Worm (Caenorhabditis elegans) whole organism, L3 larva: ENCODE data around the gene dsb-3.
A peak's percentile ranks its signal among the peaks of the same experiment; 100 is the strongest.

Experiments
- R02D3.7 ChIP-seq: fragments of 150-350 bp; optimal IDR thresholded peaks from 2 replicates; lab custom pipeline; 2014; ENCODE audit warnings: missing biosample characterization, missing genetic modification characterization
- ama-1 ChIP-seq: fragments of 150-350 bp; optimal IDR thresholded peaks from 2 replicates; lab custom pipeline; 2018
- ceh-28 ChIP-seq: fragments of 150-350 bp; optimal IDR thresholded peaks from 2 replicates; lab custom pipeline; 2014; ENCODE audit warnings: missing biosample characterization, missing genetic modification reagents, missing genetic modification characterization
- ceh-9 ChIP-seq: sonication (generic microtip); optimal IDR thresholded peaks from 2 replicates; lab custom pipeline; 2018; ENCODE audit warnings: missing biosample characterization, missing genetic modification characterization
- daf-12 ChIP-seq: fragments of 150-350 bp; optimal IDR thresholded peaks from 2 replicates; lab custom pipeline; 2014; ENCODE audit warnings: missing biosample characterization, missing genetic modification reagents, missing genetic modification characterization
- egl-27 ChIP-seq: sonication (generic microtip); optimal IDR thresholded peaks from 4 replicates; lab custom pipeline; 2017; ENCODE audit warnings: missing biosample characterization, missing genetic modification reagents, missing genetic modification characterization
- egl-5 ChIP-seq: fragments of 150-350 bp; optimal IDR thresholded peaks from 2 replicates; lab custom pipeline; 2017; ENCODE audit warnings: missing biosample characterization, missing genetic modification reagents, missing genetic modification characterization, inconsistent platforms
- elt-1 ChIP-seq: fragments of 150-350 bp; optimal IDR thresholded peaks from 2 replicates; lab custom pipeline; 2014; ENCODE audit warnings: missing biosample characterization, missing genetic modification characterization
- elt-2 ChIP-seq: sonication (generic microtip); optimal IDR thresholded peaks from 2 replicates; lab custom pipeline; 2016; ENCODE audit warnings: missing genetic modification reagents, mild to moderate bottlenecking, missing genetic modification characterization, missing compliant biosample characterization
- eor-1 ChIP-seq, 2 experiments: fragments of 150-350 bp; optimal IDR thresholded peaks; 2 replicates each; lab custom pipeline; 2014 to 2018; ENCODE audit warnings: missing biosample characterization in 2 of 2, missing genetic modification characterization in 2 of 2
- fkh-10 ChIP-seq: sonication (generic microtip); optimal IDR thresholded peaks from 2 replicates; lab custom pipeline; 2017; ENCODE audit warnings: missing biosample characterization, missing genetic modification reagents, missing genetic modification characterization
- fkh-2 ChIP-seq: fragments of 150-350 bp; optimal IDR thresholded peaks from 2 replicates; lab custom pipeline; 2014; ENCODE audit warnings: missing biosample characterization, missing genetic modification reagents, missing genetic modification characterization
- fos-1 ChIP-seq: fragments of 150-350 bp; optimal IDR thresholded peaks from 2 replicates; lab custom pipeline; 2014; ENCODE audit warnings: missing biosample characterization, missing genetic modification characterization
- hmg-11 ChIP-seq: sonication (generic microtip); optimal IDR thresholded peaks from 2 replicates; lab custom pipeline; 2016; ENCODE audit warnings: missing genetic modification characterization, missing compliant biosample characterization
- jun-1 ChIP-seq: fragments of 150-350 bp; optimal IDR thresholded peaks from 2 replicates; lab custom pipeline; 2014; ENCODE audit warnings: missing biosample characterization, missing genetic modification reagents, missing genetic modification characterization
- lin-15B ChIP-seq: fragments of 150-350 bp; optimal IDR thresholded peaks from 2 replicates; lab custom pipeline; 2014; ENCODE audit warnings: missing biosample characterization, missing genetic modification characterization
- lin-39 ChIP-seq: fragments of 150-350 bp; optimal IDR thresholded peaks from 2 replicates; lab custom pipeline; 2018; ENCODE audit warnings: missing biosample characterization, missing genetic modification reagents, missing genetic modification characterization
- lsy-12 ChIP-seq: sonication (generic microtip); optimal IDR thresholded peaks from 2 replicates; lab custom pipeline; 2016; ENCODE audit warnings: mild to moderate bottlenecking, missing genetic modification characterization, missing compliant biosample characterization
- mdl-1 ChIP-seq: fragments of 150-350 bp; optimal IDR thresholded peaks from 2 replicates; lab custom pipeline; 2014; ENCODE audit warnings: missing biosample characterization, missing genetic modification characterization
- nfya-1 ChIP-seq: sonication (generic microtip); optimal IDR thresholded peaks from 2 replicates; lab custom pipeline; 2017; ENCODE audit warnings: missing genetic modification characterization, mild to moderate bottlenecking, missing compliant biosample characterization, antibody characterized with exemption, moderate library complexity; ENCODE audit not compliant: insufficient read depth
- nhr-11 ChIP-seq: fragments of 150-350 bp; optimal IDR thresholded peaks from 2 replicates; lab custom pipeline; 2014; ENCODE audit warnings: missing biosample characterization, missing genetic modification characterization
- nhr-23 ChIP-seq: fragments of 150-350 bp; optimal IDR thresholded peaks from 2 replicates; lab custom pipeline; 2014; ENCODE audit warnings: missing biosample characterization, missing genetic modification reagents, missing genetic modification characterization
- nhr-237 ChIP-seq: fragments of 150-350 bp; optimal IDR thresholded peaks from 2 replicates; lab custom pipeline; 2014; ENCODE audit warnings: missing biosample characterization, missing genetic modification characterization
- nhr-25 ChIP-seq: sonication (generic microtip); optimal IDR thresholded peaks from 2 replicates; lab custom pipeline; 2017; ENCODE audit warnings: missing biosample characterization, missing genetic modification characterization
- nhr-28 ChIP-seq: fragments of 150-350 bp; optimal IDR thresholded peaks from 2 replicates; lab custom pipeline; 2014; ENCODE audit warnings: missing biosample characterization, missing genetic modification characterization
- nhr-43 ChIP-seq: sonication (generic microtip); optimal IDR thresholded peaks from 2 replicates; lab custom pipeline; 2016; ENCODE audit warnings: mild to moderate bottlenecking, missing genetic modification characterization, missing compliant biosample characterization; ENCODE audit not compliant: poor library complexity, severe bottlenecking
- nhr-76 ChIP-seq: fragments of 150-350 bp; sonication (generic microtip); optimal IDR thresholded peaks from 5 replicates; lab custom pipeline; 2014; ENCODE audit warnings: missing biosample characterization, missing genetic modification characterization
- nhr-77 ChIP-seq: fragments of 150-350 bp; optimal IDR thresholded peaks from 2 replicates; lab custom pipeline; 2014; ENCODE audit warnings: missing biosample characterization, missing genetic modification characterization
- pha-4 ChIP-seq: fragments of 150-350 bp; optimal IDR thresholded peaks from 2 replicates; lab custom pipeline; 2014; ENCODE audit warnings: missing biosample characterization, missing genetic modification reagents, missing genetic modification characterization
- pqm-1 ChIP-seq: fragments of 150-350 bp; optimal IDR thresholded peaks from 2 replicates; lab custom pipeline; 2017; ENCODE audit warnings: missing biosample characterization, missing genetic modification characterization, inconsistent platforms
- sea-2 ChIP-seq: fragments of 150-350 bp; sonication (generic microtip); optimal IDR thresholded peaks from 4 replicates; lab custom pipeline; 2014; ENCODE audit warnings: missing biosample characterization, missing genetic modification reagents, missing genetic modification characterization
- skn-1 ChIP-seq: fragments of 150-350 bp; optimal IDR thresholded peaks from 2 replicates; lab custom pipeline; 2014; ENCODE audit warnings: missing biosample characterization, missing genetic modification characterization
- snpc-4 ChIP-seq: fragments of 150-350 bp; optimal IDR thresholded peaks from 2 replicates; lab custom pipeline; 2014; ENCODE audit warnings: missing biosample characterization, missing genetic modification characterization
- tbx-2 ChIP-seq: sonication (generic microtip); optimal IDR thresholded peaks from 2 replicates; lab custom pipeline; 2016; ENCODE audit warnings: mild to moderate bottlenecking, missing genetic modification characterization, missing compliant biosample characterization
- unc-39 ChIP-seq: sonication (generic microtip); optimal IDR thresholded peaks from 4 replicates; lab custom pipeline; 2017; ENCODE audit warnings: missing biosample characterization, missing genetic modification characterization
- unc-62 ChIP-seq: fragments of 150-350 bp; sonication (generic microtip); optimal IDR thresholded peaks from 4 replicates; lab custom pipeline; 2014; ENCODE audit warnings: missing biosample characterization, missing genetic modification reagents, missing genetic modification characterization
- ztf-11 ChIP-seq: fragments of 150-350 bp; optimal IDR thresholded peaks from 2 replicates; lab custom pipeline; 2014; ENCODE audit warnings: missing biosample characterization, missing genetic modification characterization
- ztf-4 ChIP-seq: fragments of 150-350 bp; optimal IDR thresholded peaks from 2 replicates; lab custom pipeline; 2014; ENCODE audit warnings: missing biosample characterization, missing genetic modification characterization

The dsb-3 gene

DNA sequence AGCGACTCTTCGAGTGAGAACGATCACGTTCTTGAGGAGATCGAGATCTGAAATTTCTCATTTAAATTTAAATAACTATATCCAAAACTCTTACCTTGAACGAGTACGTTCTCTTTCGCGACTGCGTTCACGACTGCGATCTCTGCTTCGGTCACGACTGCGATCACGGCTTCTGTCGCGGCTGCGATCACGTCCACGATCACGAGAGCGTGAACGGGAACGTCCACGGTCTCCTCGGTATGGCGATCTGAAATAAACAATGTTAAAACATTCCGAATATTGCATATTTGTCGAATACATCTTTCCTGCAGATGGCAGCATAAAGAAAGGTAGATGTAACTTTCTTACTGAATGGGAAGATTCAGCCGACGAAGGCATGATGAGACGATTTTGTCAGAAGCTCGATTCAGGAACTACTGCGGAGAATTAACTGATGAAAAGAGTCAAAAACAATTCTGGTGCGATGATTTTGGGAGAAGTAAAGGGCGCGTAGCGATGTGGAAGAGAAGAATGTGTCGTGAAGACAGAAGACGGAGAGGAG lies 30.8 kb upstream of the dsb-3 start:
- TF ChIP-seq pha-4 (no peak), snpc-4 (tag; lab: Kevin White, UChicago) (no peak), eor-1 (tag; optimal IDR thresholded peaks at IDR 0.05; lab: Kevin White, UChicago) (no peak), ceh-9 (tag; lab: Kevin White, UChicago) (no peak), ztf-11 (tag; lab: Kevin White, UChicago) (no peak), R02D3.7 (tag; lab: Kevin White, UChicago) (no peak), nhr-11 (tag; lab: Kevin White, UChicago) (no peak), nhr-77 (tag; lab: Kevin White, UChicago) (no peak), nhr-28 (tag; lab: Kevin White, UChicago) (no peak), nfya-1 (tag; lab: Kevin White, UChicago) (no peak), nhr-25 (tag; lab: Kevin White, UChicago) (no peak), fkh-2 (tag; lab: Kevin White, UChicago) (no peak), mdl-1 (no peak), elt-1 (tag; lab: Kevin White, UChicago) (no peak), nhr-237 (no peak)
- TF ChIP-seq, all 47 proteins: peak for 0

DNA sequence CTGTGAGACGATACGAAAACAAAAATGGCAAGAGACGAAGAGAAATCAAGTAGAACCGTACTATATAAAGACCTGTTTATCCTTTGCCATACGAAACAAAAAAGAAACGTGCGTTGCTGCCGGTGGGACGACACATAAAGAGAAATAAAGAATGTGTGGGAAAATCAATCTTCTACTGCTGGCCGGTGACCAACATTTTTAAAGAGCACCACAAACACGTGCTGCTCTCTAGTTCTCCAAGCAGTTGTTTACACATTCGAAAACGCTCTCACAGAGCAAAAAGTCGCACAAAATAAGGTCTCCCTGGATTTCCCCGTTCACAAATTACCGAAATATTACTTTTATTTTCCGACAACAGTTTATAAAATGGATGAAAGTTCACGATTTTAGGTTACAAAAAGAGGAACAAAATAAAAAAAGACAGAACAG lies 30.1 kb upstream of the dsb-3 start, which contains the start of gene imp-3:
imp-3 (minus strand) TSS at position 93 of the 429 bp plus-strand sequence.
- no peak for TF ChIP-seq eor-1 (tag; optimal IDR thresholded peaks at IDR 0.05; lab: Kevin White, UChicago)
- peak; percentile 66 for TF ChIP-seq nfya-1 (tag; lab: Kevin White, UChicago)
- no peak for TF ChIP-seq mdl-1
- TF ChIP-seq lin-39, result peak; percentile 70
- peak; percentile 48 for TF ChIP-seq elt-2
- no peak for TF ChIP-seq nhr-11 (tag; lab: Kevin White, UChicago)
- peak; percentile 32 for TF ChIP-seq hmg-11 (tag; lab: Kevin White, UChicago)
- TF ChIP-seq lin-15B (tag; lab: Kevin White, UChicago), result peak; percentile 41
- peak; percentile 43 for TF ChIP-seq nhr-25 (tag; lab: Kevin White, UChicago)
- no peak for TF ChIP-seq fkh-2 (tag; lab: Kevin White, UChicago)
- peak; percentile 8 for TF ChIP-seq jun-1 (tag; lab: Kevin White, UChicago)
- no peak for TF ChIP-seq nhr-28 (tag; lab: Kevin White, UChicago)
- peak; percentile 16 for TF ChIP-seq nhr-43 (tag; lab: Kevin White, UChicago)
- TF ChIP-seq egl-5 (tag; lab: Kevin White, UChicago), result peak; percentile 32
- peak; percentile 17 for TF ChIP-seq pqm-1
- no peak for TF ChIP-seq sea-2
- TF ChIP-seq ztf-4 (tag; lab: Kevin White, UChicago), result peak; percentile 64
- TF ChIP-seq ztf-11 (tag; lab: Kevin White, UChicago), result no peak
- peak; percentile 46 for TF ChIP-seq lsy-12 (tag; lab: Kevin White, UChicago)
- peak; percentile 74 for TF ChIP-seq pha-4
- TF ChIP-seq ama-1 (lab: Kevin White, UChicago), result peak; percentile 95
- no peak for TF ChIP-seq snpc-4 (tag; lab: Kevin White, UChicago)

DNA sequence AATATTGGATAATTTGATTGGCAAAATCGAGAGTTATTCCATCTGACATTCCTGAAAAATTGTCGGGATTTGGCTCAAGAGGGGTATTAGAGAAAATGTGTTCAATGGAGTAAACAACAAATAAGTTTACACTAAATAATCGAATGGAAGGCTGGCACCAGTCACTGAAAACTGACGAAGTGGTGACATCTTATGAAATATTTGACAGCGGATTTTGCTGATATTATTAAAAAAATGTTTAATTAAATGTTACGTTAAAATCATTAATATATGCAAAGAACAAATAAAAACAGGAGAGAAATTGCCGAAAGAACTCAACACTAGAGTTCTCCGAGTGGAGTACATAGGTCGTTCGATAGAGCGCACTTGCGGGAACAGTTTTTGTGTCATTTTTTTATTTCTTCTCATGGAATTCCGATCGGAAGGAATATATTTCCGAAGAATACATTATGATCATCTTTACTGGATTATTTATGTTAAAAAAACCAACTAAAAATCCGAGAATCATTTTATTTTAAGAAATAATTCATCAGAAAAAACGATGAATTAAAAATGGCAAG lies 26.2 kb upstream of the dsb-3 start, which contains the start of gene tag-322:
tag-322 (minus strand) TSS at position 51 of the 560 bp plus-strand sequence.
- TF ChIP-seq nhr-76 (tag; lab: Kevin White, UChicago) (no peak), nfya-1 (tag; lab: Kevin White, UChicago) (peak; percentile 67), mdl-1 (no peak), nhr-77 (tag; lab: Kevin White, UChicago) (no peak), nhr-25 (tag; lab: Kevin White, UChicago) (peak; percentile 9), skn-1 (peak; percentile 40), R02D3.7 (tag; lab: Kevin White, UChicago) (peak; percentile 55), egl-27 (tag; lab: Kevin White, UChicago) (no peak), egl-5 (tag; lab: Kevin White, UChicago) (peak; percentile 22), nhr-43 (tag; lab: Kevin White, UChicago) (peak; percentile 35), nhr-11 (tag; lab: Kevin White, UChicago) (no peak), daf-12 (tag; lab: Kevin White, UChicago) (no peak), fos-1 (tag; lab: Kevin White, UChicago) (no peak), unc-62 (GFP tag; lab: Kevin White, UChicago) (no peak), pha-4 (peak; percentile 80), fkh-10 (GFP tag; lab: Kevin White, UChicago) (no peak), jun-1 (tag; lab: Kevin White, UChicago) (peak; percentile 1), pqm-1 (peak; percentile 47), tbx-2 (no peak), snpc-4 (tag; lab: Kevin White, UChicago) (peak; percentile 38), lin-15B (tag; lab: Kevin White, UChicago) (peak; percentile 84), elt-2 (peak; percentile 22), hmg-11 (tag; lab: Kevin White, UChicago) (peak; percentile 47), unc-39 (tag; lab: Kevin White, UChicago) (no peak), ceh-28 (peak; percentile 3), nhr-23 (tag; lab: Kevin White, UChicago) (peak; percentile 75), lsy-12 (tag; lab: Kevin White, UChicago) (peak; percentile 17)
